Worm (Caenorhabditis elegans): ENCODE data around the gene xol-1.

The xol-1 gene

DNA sequence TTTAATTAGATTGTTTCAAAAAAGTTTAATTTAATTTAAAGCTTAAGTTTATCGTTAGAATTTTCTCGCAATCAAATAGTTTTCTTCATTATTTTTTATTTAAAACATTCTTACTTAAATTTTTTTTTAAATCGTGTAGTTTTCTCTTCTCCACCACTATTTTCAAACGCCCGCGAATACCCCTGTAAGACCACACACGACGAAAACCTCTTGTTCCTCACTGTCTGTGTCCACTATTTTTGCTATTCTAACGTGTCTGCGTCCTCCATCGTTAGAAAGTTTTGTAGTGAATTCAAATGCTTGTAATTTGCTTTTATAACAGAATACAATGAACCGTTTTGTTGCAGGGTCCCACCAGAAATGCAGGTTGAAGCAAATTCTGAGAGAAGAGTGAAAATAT, at the start of gene xol-1:
TSS of gene xol-1 (plus strand) at position 347 of the 400 bp plus-strand sequence.
- TF ChIP-seq fkh-2 (tag; optimal IDR thresholded peaks at IDR 0.05) (no peak), daf-12 (tag; optimal IDR thresholded peaks at IDR 0.05) (no peak), nhr-67 (tag; optimal IDR thresholded peaks at IDR 0.05) (no peak), ceh-28 (tag; optimal IDR thresholded peaks at IDR 0.05) (no peak), ztf-11 (tag; optimal IDR thresholded peaks at IDR 0.05) (no peak), ceh-16 (tag; optimal IDR thresholded peaks at IDR 0.05) (no peak), sea-2 (GFP tag; optimal IDR thresholded peaks at IDR 0.05) (no peak), nhr-28 (tag; optimal IDR thresholded peaks at IDR 0.05) (no peak)

DNA sequence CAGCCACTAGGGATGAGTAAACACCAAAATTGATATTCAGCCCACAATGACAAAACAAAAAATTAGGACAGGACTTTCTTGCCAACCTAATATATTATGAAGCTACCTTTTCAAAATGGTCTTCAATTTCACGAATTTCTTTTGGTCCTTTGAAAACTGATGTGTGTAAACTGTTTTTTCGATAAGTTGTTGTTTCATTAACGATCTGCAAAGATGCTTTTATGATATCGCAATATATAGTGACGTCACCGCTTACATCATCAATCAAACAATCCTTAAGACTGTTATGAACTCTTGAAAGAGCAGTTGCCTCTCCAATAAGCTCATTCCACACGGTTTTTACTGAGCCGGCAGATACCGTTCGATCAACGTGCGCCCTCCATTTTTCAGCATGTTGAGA, 49.0 kb upstream of the xol-1 start:
- TF ChIP-seq hmg-11 (tag; optimal IDR thresholded peaks at IDR 0.05) (no peak), pqm-1 (tag; optimal IDR thresholded peaks at IDR 0.05) (no peak), jun-1 (tag; optimal IDR thresholded peaks at IDR 0.05) (no peak), sea-2 (GFP tag; optimal IDR thresholded peaks at IDR 0.05) (no peak), ceh-28 (tag; optimal IDR thresholded peaks at IDR 0.05) (no peak), nhr-25 (tag; optimal IDR thresholded peaks at IDR 0.05) (no peak), aly-2 (tag; optimal IDR thresholded peaks at IDR 0.05) (no peak), snpc-4 (tag; optimal IDR thresholded peaks at IDR 0.05) (no peak), mml-1 (tag; optimal IDR thresholded peaks at IDR 0.05) (no peak), ztf-11 (tag; optimal IDR thresholded peaks at IDR 0.05) (no peak), ceh-16 (tag; optimal IDR thresholded peaks at IDR 0.05) (no peak), elt-2 (tag; optimal IDR thresholded peaks at IDR 0.05) (no peak), egl-27 (tag; optimal IDR thresholded peaks at IDR 0.05) (no peak), fkh-2 (tag; optimal IDR thresholded peaks at IDR 0.05) (no peak), fkh-10 (GFP tag; optimal IDR thresholded peaks at IDR 0.05) (no peak), nhr-11 (tag; optimal IDR thresholded peaks at IDR 0.05) (no peak), nhr-28 (tag; optimal IDR thresholded peaks at IDR 0.05) (no peak), unc-39 (tag; optimal IDR thresholded peaks at IDR 0.05) (no peak), fos-1 (tag; optimal IDR thresholded peaks at IDR 0.05) (no peak), nhr-23 (tag; optimal IDR thresholded peaks at IDR 0.05) (no peak)

DNA sequence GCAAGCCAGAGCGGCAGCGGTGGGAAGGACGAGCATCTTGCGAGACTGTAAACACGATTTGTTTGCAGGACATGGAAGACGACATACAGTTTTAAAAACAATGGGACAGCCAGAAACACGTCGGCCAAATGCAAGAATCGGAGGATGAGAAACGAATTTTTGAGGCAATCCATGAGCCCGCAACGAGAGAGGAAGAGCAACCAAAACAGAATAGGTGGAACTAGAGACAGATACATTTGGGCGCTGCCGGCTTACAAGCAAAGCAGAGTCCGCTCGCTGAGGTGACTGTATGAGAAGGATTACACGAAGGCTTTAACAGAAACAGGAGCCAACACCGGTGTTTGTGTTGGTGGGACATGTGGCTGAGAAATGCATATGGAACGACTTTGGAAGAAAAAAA, 46.6 kb upstream of the xol-1 start:
- TF ChIP-seq nhr-25 (tag; optimal IDR thresholded peaks at IDR 0.05) (no peak), lin-15B (tag; optimal IDR thresholded peaks at IDR 0.05) (no peak), ceh-16 (tag; optimal IDR thresholded peaks at IDR 0.05) (no peak), skn-1 (tag; optimal IDR thresholded peaks at IDR 0.05) (no peak), fkh-10 (GFP tag; optimal IDR thresholded peaks at IDR 0.05) (no peak), jun-1 (tag; optimal IDR thresholded peaks at IDR 0.05) (no peak), pha-4 (tag; optimal IDR thresholded peaks at IDR 0.05) (peak; percentile 43)

DNA sequence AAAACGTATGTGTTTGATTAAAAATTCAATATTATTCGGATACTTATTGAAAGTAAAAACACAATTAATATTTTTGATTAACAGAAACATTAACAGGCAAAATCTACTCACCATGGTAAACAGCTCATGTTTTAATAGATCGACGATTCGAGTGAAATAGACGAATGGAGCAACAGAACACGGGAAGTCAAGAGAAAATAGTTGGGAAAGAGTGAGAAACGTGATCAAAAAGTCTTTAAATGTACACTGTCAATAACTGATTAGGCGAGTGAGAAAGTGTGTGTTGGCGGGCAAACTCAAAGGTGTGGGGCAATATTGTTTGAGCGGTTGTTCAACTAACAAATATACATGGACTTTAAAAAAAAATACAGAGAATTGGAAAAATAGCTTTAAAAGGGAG, 43.1 kb upstream of the xol-1 start, which contains the start of gene sdpn-1:
TSS of gene sdpn-1 (minus strand) at position 262 of the 400 bp plus-strand sequence.
- no peak for TF ChIP-seq nhr-23 (tag; optimal IDR thresholded peaks at IDR 0.05)
- TF ChIP-seq pha-4 (tag; optimal IDR thresholded peaks at IDR 0.05): peak; percentile 72
- TF ChIP-seq elt-2 (tag; optimal IDR thresholded peaks at IDR 0.05): peak; percentile 44
- peak; percentile 33 for TF ChIP-seq pqm-1 (tag; optimal IDR thresholded peaks at IDR 0.05)
- TF ChIP-seq nhr-77 (tag; optimal IDR thresholded peaks at IDR 0.05): no peak

DNA sequence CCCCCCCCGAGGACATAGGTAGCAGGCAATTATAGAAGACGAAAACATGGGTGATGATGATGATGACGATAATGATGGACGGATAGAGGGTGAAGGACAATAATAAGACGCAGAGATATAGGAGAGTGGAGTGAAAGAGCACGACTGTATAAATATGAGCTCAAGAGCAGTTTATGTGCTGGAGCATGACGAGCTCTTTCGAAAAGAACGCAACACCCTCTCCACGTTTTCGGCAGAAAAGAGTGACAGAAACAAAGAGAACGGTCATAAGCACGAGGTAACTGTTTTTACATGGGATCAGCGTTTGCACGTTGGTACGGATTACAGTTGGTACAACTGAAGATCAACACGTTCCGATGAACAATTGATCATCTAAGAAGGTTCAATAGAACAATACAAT, 42.2 kb upstream of the xol-1 start:
- TF ChIP-seq hmg-11 (tag; optimal IDR thresholded peaks at IDR 0.05): no peak
- no peak for TF ChIP-seq daf-12 (tag; optimal IDR thresholded peaks at IDR 0.05)

DNA sequence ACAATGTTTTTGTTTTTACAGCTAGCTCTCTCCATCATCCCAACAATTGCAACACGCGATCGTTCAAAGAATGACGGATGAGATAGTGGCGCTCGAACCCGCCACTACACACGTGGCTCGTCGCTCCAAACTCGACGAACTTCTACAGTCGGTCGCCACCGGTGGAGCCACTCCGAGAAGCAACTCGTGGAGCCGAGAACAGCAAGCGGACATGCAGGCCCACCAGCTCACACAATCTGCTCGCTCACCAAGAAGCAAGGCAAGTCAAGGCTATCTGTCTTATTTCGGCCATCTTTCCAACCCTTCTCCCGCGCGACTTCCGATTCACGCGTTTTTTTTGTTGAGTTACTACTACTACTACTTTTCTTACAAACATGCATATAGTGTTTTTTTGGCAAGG, 37.5 kb upstream of the xol-1 start, which contains the start of the genes F45E1.1 and F45E1.2:
TSS of gene F45E1.1 (plus strand) at position 20 of the 400 bp plus-strand sequence.
TSS of gene F45E1.2 (plus strand) at position 71 of the 400 bp plus-strand sequence.
- TF ChIP-seq lin-39 (tag; optimal IDR thresholded peaks at IDR 0.05) (peak; percentile 67), ceh-16 (tag; optimal IDR thresholded peaks at IDR 0.05) (no peak), skn-1 (tag; optimal IDR thresholded peaks at IDR 0.05) (no peak)

DNA sequence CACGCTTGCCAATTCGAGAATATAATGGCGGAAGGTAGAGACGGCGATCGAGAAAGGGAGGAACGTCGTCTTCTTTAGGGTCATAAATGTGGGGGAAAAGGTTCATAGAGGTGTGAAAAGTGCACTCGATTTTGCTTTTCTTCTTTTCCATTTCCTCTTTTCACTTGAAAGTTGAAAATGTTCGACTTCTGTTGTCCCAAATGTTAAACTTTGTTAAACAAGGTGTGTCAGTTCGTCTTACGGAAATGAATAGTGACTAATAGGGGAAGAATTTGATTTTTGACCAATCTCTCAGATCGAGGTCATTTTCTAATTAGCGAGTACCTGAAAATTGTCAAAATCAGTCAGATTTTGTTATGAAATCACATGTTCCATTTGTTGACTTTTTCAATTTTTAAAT, 36.3 kb upstream of the xol-1 start:
- no peak for TF ChIP-seq fkh-10 (GFP tag; optimal IDR thresholded peaks at IDR 0.05)

DNA sequence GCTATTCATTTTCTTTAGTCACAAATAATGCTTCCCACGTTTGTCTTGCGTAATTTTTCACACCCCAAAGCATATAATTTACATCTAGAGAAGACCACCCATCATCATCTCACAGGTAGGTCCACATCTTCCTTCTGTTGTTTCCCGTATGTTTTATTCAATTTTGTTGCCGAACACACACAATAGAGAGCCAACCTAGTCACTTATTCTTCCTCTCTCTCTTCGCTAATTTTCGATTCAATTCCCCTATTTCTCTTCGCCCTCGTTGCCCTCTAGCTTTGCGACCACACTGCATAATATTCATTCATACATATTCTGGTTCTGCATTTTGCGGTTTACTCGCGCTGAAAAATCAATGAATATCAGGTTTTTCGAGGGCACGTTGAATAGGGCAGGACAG, 35.1 kb upstream of the xol-1 start:
- TF ChIP-seq nhr-43 (tag; optimal IDR thresholded peaks at IDR 0.05; ENCODE audit: poor library complexity, severe bottlenecking): no peak
- TF ChIP-seq R02D3.7 (tag; optimal IDR thresholded peaks at IDR 0.05): no peak
- no peak for TF ChIP-seq zag-1 (tag; optimal IDR thresholded peaks at IDR 0.05)
- no peak for TF ChIP-seq nhr-23 (tag; optimal IDR thresholded peaks at IDR 0.05)

Measured in whole organism, L3 larva.